Worm (Caenorhabditis elegans) whole organism, L4/young adult: Measurements from ENCODE around the gene Y105C5A.1.
"Not testable (repeated sequence)": the region's sequence is repeated elsewhere in the genome, so short reads cannot be mapped to it uniquely, and the experiment has no call there.

ENCODE experiments used
- dao-5 ChIP-seq: sonication (generic microtip); optimal IDR thresholded peaks from 2 replicates; lab custom pipeline; 2016; ENCODE audit warnings: missing genotype, missing genetic modification characterization, moderate library complexity, missing compliant biosample characterization
- him-1 ChIP-seq: sonication (generic microtip); optimal IDR thresholded peaks from 2 replicates; lab custom pipeline; 2016; ENCODE audit warnings: missing genotype, missing genetic modification reagents, missing genetic modification characterization, missing compliant biosample characterization

DNA sequence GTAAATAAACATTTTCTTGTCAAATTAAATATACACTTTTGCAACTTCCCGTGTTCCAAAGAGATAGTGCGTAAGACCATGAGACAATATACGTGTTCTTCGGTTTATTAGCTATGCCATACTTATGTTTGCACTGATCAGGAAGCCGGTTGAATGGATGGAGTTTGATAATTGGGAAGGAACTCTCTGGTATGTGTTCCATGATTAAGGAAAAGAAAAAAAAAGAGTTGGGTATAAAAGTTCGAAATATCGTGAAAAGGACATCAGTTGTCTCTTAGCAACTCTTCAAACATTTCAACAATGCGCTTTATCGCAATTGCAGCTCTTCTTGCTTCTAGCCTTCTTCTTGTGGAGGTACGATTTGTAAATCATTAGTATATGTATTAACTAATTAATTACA lies 14.6 kb upstream of the Y105C5A.1 start, which contains the start of gene pqn-76:
- not testable (repeated sequence) for TF ChIP-seq dao-5, him-1 (tag; lab: Kevin White, UChicago)
